Worm (Caenorhabditis elegans) whole organism, young adult: ENCODE data around the gene ptp-5.1.

Experiments used
- B0336.3 ChIP-seq: fragments of 200-800 bp; sonication (Bioruptor generic); IDR thresholded peaks from 2 replicates; pipeline ENCODE4 v1.3.6; 2022; ENCODE audit warnings: missing genetic modification characterization, missing compliant biosample characterization
- C17E4.6 ChIP-seq: fragments of 200-800 bp; sonication (Bioruptor generic); IDR thresholded peaks from 2 replicates; pipeline ENCODE4 v1.3.6; 2022; ENCODE audit warnings: missing genetic modification reagents, missing genetic modification characterization, missing compliant biosample characterization
- D2030.7 ChIP-seq: fragments of 200-800 bp; sonication (Bioruptor generic); IDR thresholded peaks from 2 replicates; pipeline ENCODE4 v1.3.6; 2022; ENCODE audit warnings: missing genetic modification reagents, missing genetic modification characterization, missing compliant biosample characterization
- F10E7.11 ChIP-seq: sonication (generic microtip); optimal IDR thresholded peaks from 2 replicates; lab custom pipeline; 2017; ENCODE audit warnings: mild to moderate bottlenecking, missing genetic modification characterization, moderate library complexity, missing compliant biosample characterization
- F22D6.2 ChIP-seq: sonication (generic microtip); optimal IDR thresholded peaks from 2 replicates; lab custom pipeline; 2016; ENCODE audit warnings: mild to moderate bottlenecking, missing genetic modification characterization, missing compliant biosample characterization
- F33H1.4 ChIP-seq: fragments of 200-800 bp; sonication (Bioruptor generic); IDR thresholded peaks from 2 replicates; pipeline ENCODE4 v1.3.6; 2022; ENCODE audit warnings: missing genetic modification reagents, missing genetic modification characterization, missing compliant biosample characterization
- F39B2.1 ChIP-seq: fragments of 200-800 bp; sonication (Bioruptor generic); IDR thresholded peaks from 2 replicates; pipeline ENCODE4 v1.3.6; 2022; ENCODE audit warnings: missing genetic modification reagents, missing genetic modification characterization, missing compliant biosample characterization
- F49E8.2 ChIP-seq: sonication (generic microtip); optimal IDR thresholded peaks from 3 replicates; lab custom pipeline; 2017; ENCODE audit warnings: missing genetic modification characterization, mild to moderate bottlenecking, missing compliant biosample characterization, antibody characterized with exemption, moderate library complexity; ENCODE audit not compliant: insufficient read depth
- F55B11.4 ChIP-seq: sonication (generic microtip); optimal IDR thresholded peaks from 2 replicates; lab custom pipeline; 2016; ENCODE audit warnings: missing compliant biosample characterization, missing genetic modification characterization, borderline replicate concordance; ENCODE audit not compliant: insufficient read depth
- T07F8.4 ChIP-seq: sonication (generic microtip); optimal IDR thresholded peaks from 2 replicates; lab custom pipeline; 2016; ENCODE audit warnings: mild to moderate bottlenecking, missing genetic modification characterization, moderate library complexity, missing compliant biosample characterization
- T26A5.8 ChIP-seq: sonication (generic microtip); optimal IDR thresholded peaks from 2 replicates; lab custom pipeline; 2016; ENCODE audit warnings: missing genetic modification characterization, missing compliant biosample characterization
- Y56A3A.18 ChIP-seq: fragments of 200-800 bp; sonication (Bioruptor generic); IDR thresholded peaks from 2 replicates; pipeline ENCODE4 v1.3.6; 2022; ENCODE audit warnings: missing genetic modification reagents, missing genetic modification characterization, missing compliant biosample characterization
- aptf-2 ChIP-seq: fragments of 200-800 bp; sonication (Bioruptor generic); conservative IDR thresholded peaks from 2 replicates; pipeline ENCODE4 v1.3.6; 2022; ENCODE audit warnings: missing genetic modification reagents, missing genetic modification characterization, missing compliant biosample characterization
- attf-6 ChIP-seq: fragments of 200-800 bp; sonication (Bioruptor generic); IDR thresholded peaks from 2 replicates; pipeline ENCODE4 v1.3.6; 2022; ENCODE audit warnings: missing genetic modification reagents, missing genetic modification characterization, missing compliant biosample characterization
- cebp-1 ChIP-seq, 2 experiments: fragments of 200-800 bp in 1 of 2; sonication (Bioruptor generic) in 1 of 2; sonication (generic microtip) in 1 of 2; IDR thresholded peaks in 1 of 2; optimal IDR thresholded peaks in 1 of 2; 2 replicates each; pipeline versions ENCODE4 v1.3.6 to Lab custom; 2017 to 2022; ENCODE audit warnings: missing compliant biosample characterization in 2 of 2, missing genetic modification characterization in 2 of 2, mild to moderate bottlenecking in 1 of 2, missing genetic modification reagents in 1 of 2, moderate library complexity in 1 of 2
- chd-7 ChIP-seq: sonication (generic microtip); optimal IDR thresholded peaks from 2 replicates; lab custom pipeline; 2016; ENCODE audit warnings: mild to moderate bottlenecking, missing genetic modification characterization, moderate library complexity, missing compliant biosample characterization
- dox-1 ChIP-seq: fragments of 200-800 bp; sonication (Bioruptor generic); IDR thresholded peaks from 2 replicates; pipeline ENCODE4 v1.3.6; 2022; ENCODE audit warnings: missing genetic modification reagents, missing genetic modification characterization, missing compliant biosample characterization
- dpl-1 ChIP-seq: fragments of 150-350 bp; optimal IDR thresholded peaks from 2 replicates; lab custom pipeline; 2014; ENCODE audit warnings: missing biosample characterization, missing genetic modification reagents, missing genetic modification characterization
- egl-18 ChIP-seq: fragments of 200-800 bp; sonication (Bioruptor generic); IDR thresholded peaks from 2 replicates; pipeline ENCODE4 v1.3.6; 2022; ENCODE audit warnings: missing genetic modification reagents, missing genetic modification characterization, missing compliant biosample characterization
- ekl-4 ChIP-seq: fragments of 200-800 bp; sonication (Bioruptor generic); IDR thresholded peaks from 2 replicates; pipeline ENCODE4 v1.3.6; 2022; ENCODE audit warnings: missing genetic modification reagents, missing genetic modification characterization, missing compliant biosample characterization
- fkh-3 ChIP-seq: sonication (generic microtip); optimal IDR thresholded peaks from 2 replicates; lab custom pipeline; 2016; ENCODE audit warnings: mild to moderate bottlenecking, missing genetic modification characterization, missing compliant biosample characterization
- gei-17 ChIP-seq: fragments of 200-800 bp; sonication (Bioruptor generic); optimal IDR thresholded peaks from 2 replicates; lab custom pipeline; 2018; ENCODE audit warnings: mild to moderate bottlenecking, missing genetic modification characterization, missing compliant biosample characterization
- hlh-26 ChIP-seq: fragments of 200-800 bp; sonication (Bioruptor generic); conservative IDR thresholded peaks from 2 replicates; pipeline ENCODE4 v1.3.6; 2022; ENCODE audit warnings: missing genetic modification reagents, missing genetic modification characterization, missing compliant biosample characterization
- hmg-20 ChIP-seq: fragments of 200-800 bp; sonication (Bioruptor generic); IDR thresholded peaks from 2 replicates; pipeline ENCODE4 v1.3.6; 2022; ENCODE audit warnings: missing genetic modification reagents, missing genetic modification characterization, missing compliant biosample characterization
- hrde-1 ChIP-seq: sonication (generic microtip); optimal IDR thresholded peaks from 2 replicates; lab custom pipeline; 2016; ENCODE audit warnings: missing genetic modification characterization, mild to moderate bottlenecking, missing compliant biosample characterization, moderate library complexity, missing genotype, missing genetic modification reagents, borderline replicate concordance
- hsf-1 ChIP-seq: fragments of 200-800 bp; sonication (Bioruptor generic); IDR thresholded peaks from 2 replicates; pipeline ENCODE4 v1.3.6; 2022; ENCODE audit warnings: missing genetic modification reagents, missing genetic modification characterization, missing compliant biosample characterization
- let-526 ChIP-seq: fragments of 200-800 bp; sonication (Bioruptor generic); IDR thresholded peaks from 2 replicates; pipeline ENCODE4 v1.3.6; 2022; ENCODE audit warnings: missing genetic modification reagents, missing genetic modification characterization, missing compliant biosample characterization
- let-607 ChIP-seq, 2 experiments: fragments of 200-800 bp in 1 of 2; sonication (Bioruptor generic) in 1 of 2; sonication (generic microtip) in 1 of 2; optimal IDR thresholded peaks; 2 replicates each; lab custom pipeline; 2016 to 2018; ENCODE audit warnings: mild to moderate bottlenecking in 2 of 2, missing compliant biosample characterization in 2 of 2, missing genetic modification characterization in 2 of 2, moderate library complexity in 2 of 2, missing genotype in 1 of 2
- lin-54 ChIP-seq: fragments of 200-800 bp; sonication (Bioruptor generic); optimal IDR thresholded peaks from 2 replicates; lab custom pipeline; 2018; ENCODE audit warnings: mild to moderate bottlenecking, missing genetic modification characterization, missing compliant biosample characterization
- lir-1 ChIP-seq: fragments of 200-800 bp; sonication (Bioruptor generic); conservative IDR thresholded peaks from 2 replicates; pipeline ENCODE4 v1.3.6; 2022; ENCODE audit warnings: missing genetic modification reagents, missing genetic modification characterization, missing compliant biosample characterization
- lsl-1 ChIP-seq: fragments of 200-800 bp; sonication (Bioruptor generic); optimal IDR thresholded peaks from 2 replicates; lab custom pipeline; 2018; ENCODE audit warnings: mild to moderate bottlenecking, missing genetic modification characterization, moderate library complexity, missing compliant biosample characterization
- madf-6 ChIP-seq: fragments of 200-800 bp; sonication (Bioruptor generic); IDR thresholded peaks from 2 replicates; pipeline ENCODE4 v1.3.6; 2022; ENCODE audit warnings: missing genetic modification reagents, missing genetic modification characterization, missing compliant biosample characterization
- mcd-1 ChIP-seq: fragments of 200-800 bp; sonication (Bioruptor generic); IDR thresholded peaks from 2 replicates; pipeline ENCODE4 v1.3.6; 2022; ENCODE audit warnings: missing genetic modification reagents, missing genetic modification characterization, missing compliant biosample characterization
- nfyb-1 ChIP-seq: fragments of 200-800 bp; sonication (Bioruptor generic); IDR thresholded peaks from 2 replicates; pipeline ENCODE4 v1.3.6; 2022; ENCODE audit warnings: missing genetic modification reagents, missing genetic modification characterization, missing compliant biosample characterization
- nhr-179 ChIP-seq: sonication (generic microtip); optimal IDR thresholded peaks from 2 replicates; lab custom pipeline; 2016; ENCODE audit warnings: mild to moderate bottlenecking, missing genetic modification characterization, missing compliant biosample characterization
- nhr-90 ChIP-seq: sonication (generic microtip); optimal IDR thresholded peaks from 2 replicates; lab custom pipeline; 2016; ENCODE audit warnings: missing genotype, mild to moderate bottlenecking, missing genetic modification characterization, missing compliant biosample characterization
- pbrm-1 ChIP-seq: fragments of 200-800 bp; sonication (Bioruptor generic); IDR thresholded peaks from 2 replicates; pipeline ENCODE4 v1.3.6; 2022; ENCODE audit warnings: missing genetic modification reagents, missing genetic modification characterization, missing compliant biosample characterization
- rcor-1 ChIP-seq: fragments of 200-800 bp; sonication (Bioruptor generic); IDR thresholded peaks from 2 replicates; pipeline ENCODE4 v1.3.6; 2022; ENCODE audit warnings: missing genetic modification reagents, missing genetic modification characterization, missing compliant biosample characterization
- sea-2 ChIP-seq: fragments of 200-800 bp; sonication (Bioruptor generic); IDR thresholded peaks from 2 replicates; pipeline ENCODE4 v1.3.6; 2022; ENCODE audit warnings: missing genetic modification characterization, missing compliant biosample characterization
- snpc-3.4 ChIP-seq: sonication (generic microtip); optimal IDR thresholded peaks from 2 replicates; lab custom pipeline; 2017; ENCODE audit warnings: missing genetic modification characterization, mild to moderate bottlenecking, missing compliant biosample characterization, antibody characterized with exemption, moderate library complexity, missing genotype, missing genetic modification reagents
- tbp1 ChIP-seq: fragments of 200-800 bp; sonication (Bioruptor generic); optimal IDR thresholded peaks from 2 replicates; lab custom pipeline; 2018; ENCODE audit warnings: mild to moderate bottlenecking, missing genetic modification characterization, missing compliant biosample characterization
- tbx-9 ChIP-seq: sonication (generic microtip); optimal IDR thresholded peaks from 2 replicates; lab custom pipeline; 2016; ENCODE audit warnings: borderline replicate concordance, missing genetic modification characterization, inconsistent platforms, missing compliant biosample characterization
- zfh-2 ChIP-seq: fragments of 200-800 bp; sonication (Bioruptor generic); conservative IDR thresholded peaks from 2 replicates; pipeline ENCODE4 v1.3.6; 2022; ENCODE audit warnings: missing genetic modification reagents, missing genetic modification characterization, missing compliant biosample characterization
- zim-3 ChIP-seq: sonication (generic microtip); optimal IDR thresholded peaks from 2 replicates; lab custom pipeline; 2017; ENCODE audit warnings: mild to moderate bottlenecking, missing genetic modification characterization, moderate library complexity, missing compliant biosample characterization
- ztf-18 ChIP-seq: sonication (generic microtip); optimal IDR thresholded peaks from 2 replicates; lab custom pipeline; 2016; ENCODE audit warnings: missing genotype, mild to moderate bottlenecking, missing genetic modification characterization, missing compliant biosample characterization
- ztf-26 ChIP-seq: sonication (generic microtip); optimal IDR thresholded peaks from 2 replicates; lab custom pipeline; 2017; ENCODE audit warnings: missing genetic modification characterization, missing compliant biosample characterization
- ztf-6 ChIP-seq: fragments of 200-800 bp; sonication (Bioruptor generic); IDR thresholded peaks from 2 replicates; pipeline ENCODE4 v1.3.6; 2022; ENCODE audit warnings: missing genetic modification reagents, missing genetic modification characterization, missing compliant biosample characterization

Gene ptp-5.1

ce11 chrIV:5183755-5184166, 17.6 kb downstream of the ptp-5.1 start, which contains the start of gene W03F8.4 (continued):
- TF ChIP-seq D2030.7 (GFP tag; lab: Robert Waterston, UW) (peak; percentile 87), F39B2.1 (GFP tag; lab: Robert Waterston, UW) (0 out of 2 replicates have a peak, but pooled peaks have one; percentile 32), C17E4.6 (GFP tag; lab: Robert Waterston, UW) (peak; percentile 76; the same call in 1 of the 2 replicates), pbrm-1 (peak; percentile 95), tbx-9 (no peak), F49E8.2 (tag; lab: Kevin White, UChicago) (peak; percentile 29), rcor-1 (GFP tag; lab: Robert Waterston, UW) (peak; percentile 90), attf-6 (GFP tag; lab: Robert Waterston, UW) (peak; percentile 88), zim-3 (tag; lab: Kevin White, UChicago) (peak; percentile 25), lsl-1 (peak; percentile 78), zfh-2 (peak; percentile 56; the same call in 1 of the 2 replicates), let-607 (tag; optimal IDR thresholded peaks at IDR 0.05; lab: Kevin White, UChicago) (peak; percentile 70 to 87), T07F8.4 (tag; lab: Kevin White, UChicago) (no peak), F10E7.11 (tag; lab: Kevin White, UChicago) (no peak), tbp1 (peak; percentile 75), lir-1 (GFP tag; lab: Robert Waterston, UW) (peak; percentile 77), nhr-179 (tag; lab: Kevin White, UChicago) (no peak), fkh-3 (tag; lab: Kevin White, UChicago) (no peak), gei-17 (GFP tag; lab: Kevin White, UChicago) (peak; percentile 70), F22D6.2 (peak; percentile 54), dox-1 (GFP tag; lab: Robert Waterston, UW) (peak; percentile 96), nhr-90 (tag; lab: Kevin White, UChicago) (no peak), lin-54 (GFP tag; lab: Kevin White, UChicago) (peak; percentile 99), Y56A3A.18 (GFP tag; lab: Robert Waterston, UW) (peak; percentile 83; the same call in 1 of the 2 replicates), ztf-6 (GFP tag; lab: Robert Waterston, UW) (no peak), T26A5.8 (no peak), madf-6 (GFP tag; lab: Robert Waterston, UW) (peak; percentile 88), nfyb-1 (peak; percentile 89), F55B11.4 (tag; lab: Kevin White, UChicago) (no peak), ztf-26 (tag; lab: Kevin White, UChicago) (peak; percentile 84), F33H1.4 (GFP tag; lab: Robert Waterston, UW) (peak; percentile 75), hrde-1 (peak; percentile 1), mcd-1 (GFP tag; lab: Robert Waterston, UW) (peak; percentile 94), ztf-18 (tag; lab: Kevin White, UChicago) (peak; percentile 98), aptf-2 (GFP tag; lab: Robert Waterston, UW) (no peak), sea-2 (no peak), let-526 (GFP tag; lab: Robert Waterston, UW) (no peak), egl-18 (0 out of 2 replicates have a peak, but pooled peaks have one; percentile 64), ekl-4 (peak; percentile 93), B0336.3 (GFP tag; lab: Robert Waterston, UW) (peak; percentile 90), cebp-1 (GFP tag; IDR thresholded peaks at IDR 0.05; lab: Robert Waterston, UW) (peak; percentile 47; the same call in 1 of the 2 replicates), cebp-1 (tag; optimal IDR thresholded peaks at IDR 0.05; lab: Kevin White, UChicago) (peak; percentile 84), dpl-1 (peak; percentile 92), hlh-26 (GFP tag; lab: Robert Waterston, UW) (no peak), hmg-20 (GFP tag; lab: Robert Waterston, UW) (peak; percentile 86), hsf-1 (GFP tag; lab: Robert Waterston, UW) (peak; percentile 75), snpc-3.4 (tag; lab: Kevin White, UChicago) (peak; percentile 66), chd-7 (tag; lab: Kevin White, UChicago) (peak; percentile 36)
